Fruit fly (Drosophila melanogaster) whole organism: ENCODE measurements around the gene Ythdc1.

Source experiments
- CG8478 ChIP-seq: fragments of >200 bp; optimal IDR thresholded peaks from 2 replicates; lab custom pipeline; 2018; ENCODE audit warnings: inconsistent platforms
- Dll ChIP-seq: fragments of >200 bp; optimal IDR thresholded peaks from 2 replicates; lab custom pipeline; 2017
- EcR ChIP-seq, 2 experiments: fragments of >200 bp; optimal IDR thresholded peaks; 2 replicates each; lab custom pipeline; 2017; ENCODE audit warnings: missing biosample characterization in 2 of 2, missing genetic modification characterization in 2 of 2, missing genetic modification reagents in 2 of 2
- pan ChIP-seq: fragments of >200 bp; optimal IDR thresholded peaks from 2 replicates; lab custom pipeline; 2017
- psq ChIP-seq: fragments of >200 bp; optimal IDR thresholded peaks from 2 replicates; lab custom pipeline; 2017
- usp ChIP-seq: fragments of >200 bp; optimal IDR thresholded peaks from 2 replicates; lab custom pipeline; 2017; ENCODE audit warnings: missing biosample characterization, missing genetic modification characterization, mixed read lengths

- no peak for TF ChIP-seq usp (GFP tag; lab: Kevin White, UChicago)
- no peak for TF ChIP-seq CG8478 (lab: Kevin White, UChicago)
- no peak for TF ChIP-seq EcR (GFP tag; optimal IDR thresholded peaks at IDR 0.05; lab: Kevin White, UChicago)
- no peak for TF ChIP-seq psq
- TF ChIP-seq pan (lab: Kevin White, UChicago): no peak
- no peak for TF ChIP-seq Dll (lab: Kevin White, UChicago)
Measured at dm6 chr3L:3406307-3407061, 32.5 kb upstream of the Ythdc1 start.
